Worm (Caenorhabditis elegans) whole organism, L3 larva: Measurements from ENCODE around the gene elt-1.

Source experiments
- R02D3.7 ChIP-seq: fragments of 150-350 bp; optimal IDR thresholded peaks from 2 replicates; lab custom pipeline; 2014; ENCODE audit warnings: missing biosample characterization, missing genetic modification characterization
- ceh-82 ChIP-seq: fragments of 150-350 bp; optimal IDR thresholded peaks from 2 replicates; lab custom pipeline; 2014; ENCODE audit warnings: missing biosample characterization, missing genetic modification characterization
- elt-2 ChIP-seq: sonication (generic microtip); optimal IDR thresholded peaks from 2 replicates; lab custom pipeline; 2016; ENCODE audit warnings: missing genetic modification reagents, mild to moderate bottlenecking, missing genetic modification characterization, missing compliant biosample characterization
- jun-1 ChIP-seq: fragments of 150-350 bp; optimal IDR thresholded peaks from 2 replicates; lab custom pipeline; 2014; ENCODE audit warnings: missing biosample characterization, missing genetic modification reagents, missing genetic modification characterization
- nfya-1 ChIP-seq: sonication (generic microtip); optimal IDR thresholded peaks from 2 replicates; lab custom pipeline; 2017; ENCODE audit warnings: missing genetic modification characterization, mild to moderate bottlenecking, missing compliant biosample characterization, antibody characterized with exemption, moderate library complexity; ENCODE audit not compliant: insufficient read depth
- pha-4 ChIP-seq: fragments of 150-350 bp; optimal IDR thresholded peaks from 2 replicates; lab custom pipeline; 2014; ENCODE audit warnings: missing biosample characterization, missing genetic modification reagents, missing genetic modification characterization
- pqm-1 ChIP-seq: fragments of 150-350 bp; optimal IDR thresholded peaks from 2 replicates; lab custom pipeline; 2017; ENCODE audit warnings: missing biosample characterization, missing genetic modification characterization, inconsistent platforms
- zag-1 ChIP-seq: fragments of 150-350 bp; optimal IDR thresholded peaks from 2 replicates; lab custom pipeline; 2014; ENCODE audit warnings: missing biosample characterization, missing genetic modification characterization

elt-1 gene

ce11 chrIV:9668103-9668672 is 53.4 kb downstream of the elt-1 start:
- TF ChIP-seq zag-1 (tag; lab: Kevin White, UChicago): no peak
- TF ChIP-seq jun-1 (tag; lab: Kevin White, UChicago): peak; percentile 52
- no peak for TF ChIP-seq R02D3.7 (tag; lab: Kevin White, UChicago)
- peak; percentile 60 for TF ChIP-seq pha-4
- TF ChIP-seq nfya-1 (tag; lab: Kevin White, UChicago): peak; percentile 18
- peak; percentile 82 for TF ChIP-seq pqm-1 (tag; lab: Kevin White, UChicago)
- TF ChIP-seq elt-2 (tag; lab: Kevin White, UChicago): peak; percentile 56
- no peak for TF ChIP-seq ceh-82 (tag; lab: Kevin White, UChicago)
